Worm (Caenorhabditis elegans): Measurements from ENCODE around the gene chdh-1.

DNA sequence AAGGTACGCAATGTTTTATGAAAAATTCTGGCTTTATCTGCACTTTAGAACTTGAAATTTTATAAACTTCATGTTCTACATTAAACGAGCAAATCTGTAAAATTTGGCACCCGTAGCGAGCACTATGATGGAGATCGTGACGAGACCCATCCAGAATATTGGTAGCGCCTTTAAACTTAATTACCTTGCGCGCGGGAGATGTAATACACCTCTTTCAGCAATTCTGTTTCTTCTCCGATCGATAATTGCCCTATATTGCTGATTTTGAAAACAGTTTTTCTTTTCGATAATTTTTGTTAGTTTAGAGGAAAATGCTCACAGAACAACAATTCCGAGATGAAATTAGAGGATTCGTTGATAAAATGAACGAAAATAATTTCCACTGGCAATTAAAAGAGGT, 39.9 kb downstream of the chdh-1 start, which contains the start of gene atg-10:
- TF ChIP-seq fkh-10 (GFP tag; optimal IDR thresholded peaks at IDR 0.05) = no peak
- no peak for TF ChIP-seq eor-1 (tag; optimal IDR thresholded peaks at IDR 0.05)
- no peak for TF ChIP-seq ceh-16 (tag; optimal IDR thresholded peaks at IDR 0.05)
- no peak for TF ChIP-seq ztf-11 (tag; optimal IDR thresholded peaks at IDR 0.05)
